Worm (Caenorhabditis elegans): ENCODE data around the gene cyp-13A11.

The cyp-13A11 gene

DNA sequence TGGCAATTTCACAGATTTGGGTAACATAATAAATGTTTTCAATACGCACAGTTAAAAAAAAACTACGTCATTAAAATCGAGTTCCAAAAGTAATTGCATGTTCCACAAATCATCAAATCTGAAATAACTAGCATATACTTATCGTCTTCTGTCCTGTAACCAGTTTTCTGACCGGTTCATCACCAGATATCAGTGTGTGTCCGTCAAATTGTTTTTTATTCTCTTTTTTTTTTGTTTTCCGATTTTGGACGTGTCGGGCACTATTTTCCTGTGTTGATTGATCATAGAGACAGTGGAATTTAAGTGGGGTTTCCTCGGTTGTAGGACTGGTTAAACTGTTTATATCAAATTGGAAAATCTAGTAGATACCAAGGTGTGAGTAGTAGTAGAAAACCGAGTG lies 6.9 kb upstream of the cyp-13A11 start:
- TF ChIP-seq ama-1 (optimal IDR thresholded peaks at IDR 0.05), result no peak
- no peak for TF ChIP-seq aly-1 (tag; optimal IDR thresholded peaks at IDR 0.05)
- no peak for TF ChIP-seq scrt-1 (GFP tag; IDR thresholded peaks at IDR 0.05)
- TF ChIP-seq tbx-11 (GFP tag; IDR thresholded peaks at IDR 0.05), result no peak
- TF ChIP-seq hmg-4 (GFP tag; optimal IDR thresholded peaks at IDR 0.05), result no peak
- TF ChIP-seq hnd-1 (tag; optimal IDR thresholded peaks at IDR 0.05), result no peak
- TF ChIP-seq ceh-36 (tag; optimal IDR thresholded peaks at IDR 0.05), result no peak
- no peak for TF ChIP-seq F13C5.2 (tag; optimal IDR thresholded peaks at IDR 0.05)
- TF ChIP-seq sea-1 (GFP tag; conservative IDR thresholded peaks at IDR 0.05), result no peak
- no peak for TF ChIP-seq tra-4 (tag; optimal IDR thresholded peaks at IDR 0.05)
- TF ChIP-seq ceh-13 (GFP tag; optimal IDR thresholded peaks at IDR 0.05), result no peak
- TF ChIP-seq tbx-37 (GFP tag; conservative IDR thresholded peaks at IDR 0.05), result no peak
- no peak for TF ChIP-seq flt-1 (GFP tag; IDR thresholded peaks at IDR 0.05)
- no peak for TF ChIP-seq hmbx-1 (tag; optimal IDR thresholded peaks at IDR 0.05)
- TF ChIP-seq ets-7 (tag; optimal IDR thresholded peaks at IDR 0.05), result no peak

ce11 chrIII:13015754-13016317 lies 5.0 kb upstream of the cyp-13A11 start:
- TF ChIP-seq scrt-1 (GFP tag; IDR thresholded peaks at IDR 0.05) (no peak), tbx-11 (GFP tag; IDR thresholded peaks at IDR 0.05) (no peak), ceh-36 (tag; optimal IDR thresholded peaks at IDR 0.05) (no peak), sea-1 (GFP tag; conservative IDR thresholded peaks at IDR 0.05) (no peak), tra-4 (tag; optimal IDR thresholded peaks at IDR 0.05) (no peak), tbx-37 (GFP tag; conservative IDR thresholded peaks at IDR 0.05) (no peak), hmg-4 (GFP tag; optimal IDR thresholded peaks at IDR 0.05) (no peak), B0310.2 (tag; optimal IDR thresholded peaks at IDR 0.05) (no peak), pes-1 (GFP tag; IDR thresholded peaks at IDR 0.05) (no peak)

- no peak for TF ChIP-seq ama-1 (optimal IDR thresholded peaks at IDR 0.05)
- no peak for TF ChIP-seq tbx-11 (GFP tag; IDR thresholded peaks at IDR 0.05)
- TF ChIP-seq hmg-4 (GFP tag; optimal IDR thresholded peaks at IDR 0.05), result no peak
- TF ChIP-seq pes-1 (GFP tag; IDR thresholded peaks at IDR 0.05), result no peak
- no peak for TF ChIP-seq flt-1 (GFP tag; IDR thresholded peaks at IDR 0.05)
- TF ChIP-seq ceh-36 (tag; optimal IDR thresholded peaks at IDR 0.05), result no peak
- no peak for TF ChIP-seq tbx-37 (GFP tag; conservative IDR thresholded peaks at IDR 0.05)
These were observed 2.2 kb upstream of the cyp-13A11 start, which contains the start of gene col-98 for ce11 chrIII:13018619-13019018. Gene col-98, plus strand, starts transcription at chrIII:13019008.

DNA sequence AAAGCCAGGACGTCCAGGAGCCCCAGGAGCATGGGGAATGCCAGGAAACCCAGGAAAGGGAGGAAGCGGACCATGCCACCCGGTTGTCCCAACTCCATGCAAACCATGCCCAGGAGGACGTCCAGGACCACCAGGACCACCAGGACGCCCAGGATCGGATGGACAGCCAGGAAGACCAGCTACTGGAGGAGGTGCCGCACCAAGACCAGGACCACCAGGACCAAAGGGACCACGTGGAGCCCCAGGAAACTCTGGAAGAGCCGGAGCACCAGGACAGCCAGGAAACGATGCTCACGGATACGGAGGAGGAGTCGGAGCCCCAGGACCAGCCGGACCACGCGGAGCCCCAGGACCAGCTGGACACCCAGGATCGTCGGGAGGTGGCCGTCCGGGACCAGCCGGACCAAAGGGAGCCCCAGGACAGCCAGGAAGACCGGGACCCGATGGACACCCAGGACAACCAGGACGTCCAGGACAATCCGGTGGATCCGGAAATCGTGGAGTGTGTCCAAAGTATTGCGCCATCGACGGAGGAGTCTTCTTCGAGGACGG lies 1.2 kb upstream of the cyp-13A11 start:
- no peak for TF ChIP-seq pes-1 (GFP tag; IDR thresholded peaks at IDR 0.05)
- no peak for TF ChIP-seq B0310.2 (tag; optimal IDR thresholded peaks at IDR 0.05)
- no peak for TF ChIP-seq flt-1 (GFP tag; IDR thresholded peaks at IDR 0.05)
- TF ChIP-seq ets-7 (tag; optimal IDR thresholded peaks at IDR 0.05), result no peak
- TF ChIP-seq ama-1 (optimal IDR thresholded peaks at IDR 0.05), result no peak
- no peak for TF ChIP-seq ceh-36 (tag; optimal IDR thresholded peaks at IDR 0.05)
- no peak for TF ChIP-seq tbx-37 (GFP tag; conservative IDR thresholded peaks at IDR 0.05)
- TF ChIP-seq tbx-11 (GFP tag; IDR thresholded peaks at IDR 0.05), result no peak
- no peak for TF ChIP-seq sea-1 (GFP tag; conservative IDR thresholded peaks at IDR 0.05)
- TF ChIP-seq aly-1 (tag; optimal IDR thresholded peaks at IDR 0.05), result no peak
- TF ChIP-seq ceh-13 (GFP tag; optimal IDR thresholded peaks at IDR 0.05), result no peak
- TF ChIP-seq hmg-4 (GFP tag; optimal IDR thresholded peaks at IDR 0.05), result no peak
- no peak for TF ChIP-seq hnd-1 (tag; optimal IDR thresholded peaks at IDR 0.05)
- TF ChIP-seq F13C5.2 (tag; optimal IDR thresholded peaks at IDR 0.05), result no peak
- no peak for TF ChIP-seq scrt-1 (GFP tag; IDR thresholded peaks at IDR 0.05)
- no peak for TF ChIP-seq hmbx-1 (tag; optimal IDR thresholded peaks at IDR 0.05)
- no peak for TF ChIP-seq tra-4 (tag; optimal IDR thresholded peaks at IDR 0.05)

ce11 chrIII:13024281-13024680 lies 3.5 kb downstream of the cyp-13A11 start, which contains the start of gene cyp-13A12:
Gene cyp-13A12, plus strand, starts transcription at chrIII:13024547.
- no peak for TF ChIP-seq sea-1 (GFP tag; conservative IDR thresholded peaks at IDR 0.05)
- no peak for TF ChIP-seq hmbx-1 (tag; optimal IDR thresholded peaks at IDR 0.05)
- TF ChIP-seq hnd-1 (tag; optimal IDR thresholded peaks at IDR 0.05), result no peak
- no peak for TF ChIP-seq tra-4 (tag; optimal IDR thresholded peaks at IDR 0.05)
- no peak for TF ChIP-seq tbx-11 (GFP tag; IDR thresholded peaks at IDR 0.05)
- TF ChIP-seq tbx-37 (GFP tag; conservative IDR thresholded peaks at IDR 0.05), result no peak
- no peak for TF ChIP-seq scrt-1 (GFP tag; IDR thresholded peaks at IDR 0.05)
- no peak for TF ChIP-seq ceh-36 (tag; optimal IDR thresholded peaks at IDR 0.05)
- TF ChIP-seq F13C5.2 (tag; optimal IDR thresholded peaks at IDR 0.05), result no peak

- TF ChIP-seq tra-4 (tag; optimal IDR thresholded peaks at IDR 0.05), result no peak
- no peak for TF ChIP-seq B0310.2 (tag; optimal IDR thresholded peaks at IDR 0.05)
- TF ChIP-seq sea-1 (GFP tag; conservative IDR thresholded peaks at IDR 0.05), result no peak
- no peak for TF ChIP-seq hmg-4 (GFP tag; optimal IDR thresholded peaks at IDR 0.05)
- TF ChIP-seq hmbx-1 (tag; optimal IDR thresholded peaks at IDR 0.05), result no peak
- TF ChIP-seq tbx-11 (GFP tag; IDR thresholded peaks at IDR 0.05), result no peak
These were observed 7.1 kb downstream of the cyp-13A11 start for ce11 chrIII:13027949-13028348.

DNA sequence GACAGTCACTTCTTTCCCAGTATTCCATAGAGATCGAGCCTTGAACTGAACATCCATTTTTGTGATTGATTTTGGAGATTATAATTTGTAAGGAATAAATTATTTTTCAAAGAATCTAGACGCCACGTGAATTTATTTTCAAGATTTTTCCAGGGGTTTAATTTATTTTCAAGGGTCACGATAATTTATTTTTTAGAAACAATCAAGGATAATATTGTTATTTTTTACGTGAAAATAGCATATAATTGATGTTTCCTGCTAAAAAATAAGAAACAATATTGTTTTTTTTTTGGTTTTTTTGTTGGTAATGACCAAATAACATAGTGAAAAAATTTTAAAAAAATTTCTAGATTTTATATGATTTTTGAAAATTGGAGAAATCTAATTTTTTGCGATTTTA lies 8.8 kb downstream of the cyp-13A11 start, which contains the start of gene F14F7.4:
Gene F14F7.4, minus strand, starts transcription at position 101 of the 400 bp plus-strand sequence.
- TF ChIP-seq F13C5.2 (tag; optimal IDR thresholded peaks at IDR 0.05) (no peak), ceh-13 (GFP tag; optimal IDR thresholded peaks at IDR 0.05) (no peak), hmbx-1 (tag; optimal IDR thresholded peaks at IDR 0.05) (no peak), ceh-36 (tag; optimal IDR thresholded peaks at IDR 0.05) (no peak), flt-1 (GFP tag; IDR thresholded peaks at IDR 0.05) (no peak), pes-1 (GFP tag; IDR thresholded peaks at IDR 0.05) (no peak), B0310.2 (tag; optimal IDR thresholded peaks at IDR 0.05) (no peak), aly-1 (tag; optimal IDR thresholded peaks at IDR 0.05) (no peak), scrt-1 (GFP tag; IDR thresholded peaks at IDR 0.05) (no peak), tbx-37 (GFP tag; conservative IDR thresholded peaks at IDR 0.05) (no peak), tra-4 (tag; optimal IDR thresholded peaks at IDR 0.05) (no peak), tbx-11 (GFP tag; IDR thresholded peaks at IDR 0.05) (no peak), hnd-1 (tag; optimal IDR thresholded peaks at IDR 0.05) (no peak), sea-1 (GFP tag; conservative IDR thresholded peaks at IDR 0.05) (no peak), ama-1 (optimal IDR thresholded peaks at IDR 0.05) (no peak), ets-7 (tag; optimal IDR thresholded peaks at IDR 0.05) (no peak), hmg-4 (GFP tag; optimal IDR thresholded peaks at IDR 0.05) (no peak)

Data from whole organism, early embryonic.